Worm (Caenorhabditis elegans): Measurements from ENCODE around the gene spp-9.
A peak's percentile ranks its signal among the peaks of the same experiment; 100 is the strongest.

The spp-9 gene

ce11 chrX:11471893-11472292 lies 15.7 kb upstream of the spp-9 start (continued):
- peak; percentile 47 for TF ChIP-seq nhr-47 (tag; optimal IDR thresholded peaks at IDR 0.05)
- no peak for TF ChIP-seq unc-98 (GFP tag; IDR thresholded peaks at IDR 0.05)
- TF ChIP-seq irx-1 (tag; optimal IDR thresholded peaks at IDR 0.05): peak; percentile 8
- peak; percentile 69 for TF ChIP-seq nhr-85 (tag)
- no peak for TF ChIP-seq zag-1 (tag; optimal IDR thresholded peaks at IDR 0.05)
- TF ChIP-seq skn-1 (tag; optimal IDR thresholded peaks at IDR 0.05): peak; percentile 89
- peak; percentile 71 for TF ChIP-seq fkh-8 (tag; optimal IDR thresholded peaks at IDR 0.05)
- peak; percentile 96 for TF ChIP-seq lin-14 (GFP tag; optimal IDR thresholded peaks at IDR 0.05)
- TF ChIP-seq tlp-1 (tag; optimal IDR thresholded peaks at IDR 0.05): no peak
- no peak for TF ChIP-seq nhr-76 (tag; optimal IDR thresholded peaks at IDR 0.05)
- peak in 2 of 3 experiments; percentile 5 to 6 for TF ChIP-seq ceh-82 (tag; optimal IDR thresholded peaks at IDR 0.05)
- no peak for TF ChIP-seq aha-1 (tag; optimal IDR thresholded peaks at IDR 0.05)
- peak; percentile 42 for TF ChIP-seq snpc-4 (tag; optimal IDR thresholded peaks at IDR 0.05)
- TF ChIP-seq ztf-4 (tag; optimal IDR thresholded peaks at IDR 0.05): peak; percentile 29
- TF ChIP-seq efl-1 (optimal IDR thresholded peaks at IDR 0.05): no peak
- TF ChIP-seq efl-1 (GFP tag; optimal IDR thresholded peaks at IDR 0.05 in 1 of 2): peak; percentile 8 to 91
- TF ChIP-seq lsy-2 (tag; optimal IDR thresholded peaks at IDR 0.05): peak; percentile 3 to 25
- TF ChIP-seq lir-3 (tag; optimal IDR thresholded peaks at IDR 0.05; ENCODE audit: poor library complexity): no peak
- TF ChIP-seq lin-39 (tag; optimal IDR thresholded peaks at IDR 0.05): no peak
- no peak for TF ChIP-seq nhr-237 (tag; optimal IDR thresholded peaks at IDR 0.05)
- TF ChIP-seq isw-1 (GFP tag; IDR thresholded peaks at IDR 0.05): peak; percentile 11; the same call in 1 of the 2 replicates
- no peak for TF ChIP-seq elt-2 (tag; optimal IDR thresholded peaks at IDR 0.05)
- no peak for TF ChIP-seq lin-15B (tag; optimal IDR thresholded peaks at IDR 0.05)
- no peak for TF ChIP-seq unc-30 (tag; optimal IDR thresholded peaks at IDR 0.05)
- no peak for TF ChIP-seq efl-3 (GFP tag; optimal IDR thresholded peaks at IDR 0.05)
- TF ChIP-seq nhr-12 (tag; optimal IDR thresholded peaks at IDR 0.05): no peak
- TF ChIP-seq ceh-63 (GFP tag; optimal IDR thresholded peaks at IDR 0.05): no peak
- TF ChIP-seq mep-1 (tag; optimal IDR thresholded peaks at IDR 0.05): peak; percentile 49
- TF ChIP-seq ceh-88 (GFP tag; IDR thresholded peaks at IDR 0.05): no peak
- TF ChIP-seq mef-2 (tag; optimal IDR thresholded peaks at IDR 0.05): no peak
- TF ChIP-seq ceh-8 (GFP tag; optimal IDR thresholded peaks at IDR 0.05): no peak
- no peak for TF ChIP-seq nhr-28 (tag; optimal IDR thresholded peaks at IDR 0.05)
- TF ChIP-seq unc-86 (tag; optimal IDR thresholded peaks at IDR 0.05): peak; percentile 51
- peak; percentile 70 for TF ChIP-seq nhr-71 (tag; optimal IDR thresholded peaks at IDR 0.05)
- TF ChIP-seq lin-13 (GFP tag; optimal IDR thresholded peaks at IDR 0.05): no peak
- TF ChIP-seq fkh-4 (tag; optimal IDR thresholded peaks at IDR 0.05; ENCODE audit: borderline replicate concordance): no peak
- TF ChIP-seq nhr-20 (tag; optimal IDR thresholded peaks at IDR 0.05): peak; percentile 62
- peak; percentile 44 to 65 for TF ChIP-seq lin-35 (GFP tag; optimal IDR thresholded peaks at IDR 0.05)
- TF ChIP-seq dpl-1 (GFP tag; optimal IDR thresholded peaks at IDR 0.05): peak in 2 of 3 experiments; percentile 3 to 18
- no peak for TF ChIP-seq unc-62 (GFP tag; optimal IDR thresholded peaks at IDR 0.05)

DNA sequence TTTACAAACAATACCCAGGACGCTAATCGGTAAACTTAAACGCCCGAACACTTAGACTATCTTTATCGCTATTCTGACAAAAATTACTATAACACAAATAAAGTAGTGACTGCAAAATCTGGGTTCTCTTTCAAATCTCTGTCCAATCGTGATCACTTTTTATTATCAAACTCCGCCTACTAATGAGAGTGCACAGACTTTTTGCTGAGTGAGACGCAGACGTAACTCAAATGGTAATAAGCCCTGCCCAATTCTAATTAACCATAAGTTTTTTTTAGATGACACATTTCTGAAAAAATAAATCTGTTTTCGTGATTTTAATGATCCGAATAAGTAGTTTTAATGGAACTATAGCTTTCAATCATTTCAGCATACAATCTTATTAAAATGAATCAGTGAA lies 15.2 kb upstream of the spp-9 start:
- TF ChIP-seq efl-1 (optimal IDR thresholded peaks at IDR 0.05) (no peak), efl-1 (GFP tag; optimal IDR thresholded peaks at IDR 0.05 in 1 of 2) (peak in 1 of 2 experiments; percentile 11), hlh-4 (tag; optimal IDR thresholded peaks at IDR 0.05) (no peak), hpl-2 (GFP tag; optimal IDR thresholded peaks at IDR 0.05) (no peak), ama-1 (optimal IDR thresholded peaks at IDR 0.05) (no peak), nhr-237 (tag; optimal IDR thresholded peaks at IDR 0.05) (no peak), ceh-82 (tag; optimal IDR thresholded peaks at IDR 0.05) (no peak), tlp-1 (tag; optimal IDR thresholded peaks at IDR 0.05) (no peak), ztf-11 (tag; optimal IDR thresholded peaks at IDR 0.05) (no peak), lsy-2 (tag; optimal IDR thresholded peaks at IDR 0.05) (peak in 1 of 2 experiments; percentile 1), irx-1 (tag; optimal IDR thresholded peaks at IDR 0.05) (peak; percentile 11), nhr-47 (tag; optimal IDR thresholded peaks at IDR 0.05) (no peak), C34B4.2 (tag; optimal IDR thresholded peaks at IDR 0.05) (no peak), nhr-76 (tag; optimal IDR thresholded peaks at IDR 0.05) (no peak), unc-98 (GFP tag; IDR thresholded peaks at IDR 0.05) (no peak), Y116A8C.19 (tag; optimal IDR thresholded peaks at IDR 0.05; ENCODE audit: borderline replicate concordance) (no peak), pqm-1 (tag; optimal IDR thresholded peaks at IDR 0.05) (no peak), alr-1 (tag; optimal IDR thresholded peaks at IDR 0.05; ENCODE audit: borderline replicate concordance) (no peak), nhr-28 (tag; optimal IDR thresholded peaks at IDR 0.05) (no peak), ceh-63 (GFP tag; optimal IDR thresholded peaks at IDR 0.05) (no peak), nhr-90 (tag; optimal IDR thresholded peaks at IDR 0.05; ENCODE audit: poor library complexity) (no peak), unc-130 (tag; optimal IDR thresholded peaks at IDR 0.05) (no peak), nhr-77 (tag; optimal IDR thresholded peaks at IDR 0.05) (no peak), mdl-1 (tag; optimal IDR thresholded peaks at IDR 0.05) (no peak), efl-3 (GFP tag; optimal IDR thresholded peaks at IDR 0.05) (no peak), nhr-85 (tag) (peak; percentile 47), fos-1 (tag; optimal IDR thresholded peaks at IDR 0.05) (peak; percentile 16)
